Worm (Caenorhabditis elegans) whole organism, L3 larva: ENCODE measurements around the gene mdt-1.2.

Experiments used
- R02D3.7 ChIP-seq: fragments of 150-350 bp; optimal IDR thresholded peaks from 2 replicates; lab custom pipeline; 2014; ENCODE audit warnings: missing biosample characterization, missing genetic modification characterization
- fkh-10 ChIP-seq: sonication (generic microtip); optimal IDR thresholded peaks from 2 replicates; lab custom pipeline; 2017; ENCODE audit warnings: missing biosample characterization, missing genetic modification reagents, missing genetic modification characterization
- fkh-2 ChIP-seq: fragments of 150-350 bp; optimal IDR thresholded peaks from 2 replicates; lab custom pipeline; 2014; ENCODE audit warnings: missing biosample characterization, missing genetic modification reagents, missing genetic modification characterization
- jun-1 ChIP-seq: fragments of 150-350 bp; optimal IDR thresholded peaks from 2 replicates; lab custom pipeline; 2014; ENCODE audit warnings: missing biosample characterization, missing genetic modification reagents, missing genetic modification characterization
- nhr-23 ChIP-seq: fragments of 150-350 bp; optimal IDR thresholded peaks from 2 replicates; lab custom pipeline; 2014; ENCODE audit warnings: missing biosample characterization, missing genetic modification reagents, missing genetic modification characterization
- pha-4 ChIP-seq: fragments of 150-350 bp; optimal IDR thresholded peaks from 2 replicates; lab custom pipeline; 2014; ENCODE audit warnings: missing biosample characterization, missing genetic modification reagents, missing genetic modification characterization
- tbx-2 ChIP-seq: sonication (generic microtip); optimal IDR thresholded peaks from 2 replicates; lab custom pipeline; 2016; ENCODE audit warnings: mild to moderate bottlenecking, missing genetic modification characterization, missing compliant biosample characterization
- unc-62 ChIP-seq: fragments of 150-350 bp; sonication (generic microtip); optimal IDR thresholded peaks from 4 replicates; lab custom pipeline; 2014; ENCODE audit warnings: missing biosample characterization, missing genetic modification reagents, missing genetic modification characterization
- zag-1 ChIP-seq: fragments of 150-350 bp; optimal IDR thresholded peaks from 2 replicates; lab custom pipeline; 2014; ENCODE audit warnings: missing biosample characterization, missing genetic modification characterization

DNA sequence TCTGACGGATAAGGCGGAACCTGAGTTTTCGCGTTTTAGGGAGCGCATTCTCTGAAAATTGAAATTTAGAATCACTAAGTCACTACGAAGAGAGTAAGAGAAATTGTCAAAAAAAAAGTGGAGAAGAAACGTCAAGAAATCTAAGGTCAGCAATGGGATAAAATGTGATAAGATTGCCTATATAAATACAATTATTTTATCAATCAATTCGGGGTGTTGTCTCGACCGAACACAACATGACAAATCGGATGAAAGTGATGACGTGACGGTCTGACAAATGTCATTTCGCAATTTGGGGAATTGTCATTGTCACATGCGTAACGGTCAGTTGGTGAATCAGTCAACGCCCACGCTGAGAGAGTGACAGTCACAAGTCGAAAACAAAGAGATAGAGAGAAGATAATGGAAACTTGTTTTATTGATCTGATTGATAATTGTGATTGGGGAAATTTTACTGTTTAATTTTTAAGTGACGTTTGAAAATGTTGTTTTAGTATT is 13.2 kb upstream of the mdt-1.2 start, which contains the start of gene cnp-3:
- TF ChIP-seq pha-4 (tag; lab: Kevin White, UChicago) (no peak), tbx-2 (tag; lab: Kevin White, UChicago) (peak; percentile 4), jun-1 (no peak), nhr-23 (peak; percentile 77), unc-62 (GFP tag; lab: Kevin White, UChicago) (no peak), R02D3.7 (tag; lab: Kevin White, UChicago) (no peak), zag-1 (no peak), fkh-2 (tag; lab: Kevin White, UChicago) (no peak), fkh-10 (GFP tag; lab: Kevin White, UChicago) (no peak)
